Worm (Caenorhabditis elegans): ENCODE results near the gene fbxb-92.

DNA sequence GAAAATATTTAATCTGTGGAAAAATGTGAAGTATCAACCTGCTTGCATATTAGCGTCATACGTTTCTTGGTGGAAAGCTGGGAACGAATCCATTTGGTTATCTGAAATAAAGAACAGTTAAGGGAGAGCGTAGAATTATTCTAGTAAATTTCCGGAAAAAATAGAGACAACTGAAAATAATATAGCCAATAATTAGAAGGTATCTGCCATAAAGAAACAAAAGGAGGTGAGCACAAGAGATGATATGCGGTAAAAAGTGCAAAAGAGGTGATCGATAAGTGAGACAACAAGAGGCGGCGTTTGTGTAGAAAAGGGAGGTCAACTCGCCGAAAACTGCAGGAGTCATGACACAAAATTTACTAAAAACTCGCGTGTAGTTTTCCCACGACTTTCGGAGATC, 32.2 kb upstream of the fbxb-92 start, which contains the start of gene T24E12.11:
- TF ChIP-seq zag-1 (tag; optimal IDR thresholded peaks at IDR 0.05) (no peak), unc-62 (GFP tag; optimal IDR thresholded peaks at IDR 0.05) (no peak), R02D3.7 (tag; optimal IDR thresholded peaks at IDR 0.05) (no peak), fos-1 (tag; optimal IDR thresholded peaks at IDR 0.05) (no peak), lin-39 (tag; optimal IDR thresholded peaks at IDR 0.05) (no peak), aly-2 (tag; optimal IDR thresholded peaks at IDR 0.05) (no peak), egl-27 (tag; optimal IDR thresholded peaks at IDR 0.05) (no peak), ceh-82 (tag; optimal IDR thresholded peaks at IDR 0.05) (no peak), nhr-43 (tag; optimal IDR thresholded peaks at IDR 0.05; ENCODE audit: poor library complexity, severe bottlenecking) (no peak)
